Worm (Caenorhabditis elegans): ENCODE results near the gene nhr-214.

The nhr-214 gene

DNA sequence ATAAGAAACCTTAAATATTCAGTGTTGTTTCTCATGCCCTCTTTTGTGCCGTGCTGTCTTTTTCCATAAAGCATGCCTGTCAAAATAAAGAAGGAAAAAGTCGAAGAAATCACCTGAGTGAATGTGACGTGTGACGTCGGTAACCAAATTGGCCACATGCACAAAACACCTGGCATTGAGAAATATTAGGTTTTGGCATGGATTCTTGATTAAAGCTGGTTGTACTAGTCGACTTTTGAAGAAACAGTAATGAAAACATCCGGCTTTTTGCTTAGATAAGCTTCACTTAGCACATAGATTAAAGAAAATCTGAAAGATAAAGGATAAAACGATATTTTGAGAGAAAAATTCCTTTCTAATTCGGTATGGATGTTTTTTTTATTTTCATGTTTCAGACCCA, 24.3 kb upstream of the nhr-214 start:
- TF ChIP-seq aha-1 (tag) (peak; percentile 91), lin-38 (GFP tag; IDR thresholded peaks at IDR 0.05) (no peak), ztf-11 (tag; optimal IDR thresholded peaks at IDR 0.05) (no peak), egl-43 (GFP tag; IDR thresholded peaks at IDR 0.05) (no peak), lin-29 (GFP tag; IDR thresholded peaks at IDR 0.05) (no peak), hlh-30 (tag; optimal IDR thresholded peaks at IDR 0.05; ENCODE audit: insufficient read depth) (no peak)

ce11 chrX:12721429-12721828, 19.6 kb upstream of the nhr-214 start:
- TF ChIP-seq hlh-11 (tag; optimal IDR thresholded peaks at IDR 0.05) (no peak), aha-1 (tag) (peak; percentile 98), egl-27 (tag; optimal IDR thresholded peaks at IDR 0.05) (no peak), F44E2.7 (GFP tag; IDR thresholded peaks at IDR 0.05) (no peak), attf-4 (tag; optimal IDR thresholded peaks at IDR 0.05) (no peak)

DNA sequence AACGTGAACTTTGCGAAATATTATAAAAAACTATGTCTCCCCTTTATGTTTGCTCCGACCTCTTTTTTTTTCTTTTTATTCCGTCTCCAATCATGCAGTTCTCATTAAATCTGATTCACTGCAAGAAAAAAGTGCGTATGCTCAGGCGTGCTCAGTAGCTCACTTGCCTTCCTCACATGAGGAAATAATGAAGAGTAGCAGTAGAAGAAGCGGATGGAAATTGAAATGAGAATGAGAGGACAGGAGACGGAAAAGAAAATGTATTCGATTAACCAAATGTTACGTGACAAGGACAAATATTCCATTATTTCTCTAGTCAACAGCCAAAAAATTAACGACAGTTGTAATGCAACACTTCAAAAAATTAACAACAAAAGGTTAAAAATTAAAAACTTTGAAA, 11.2 kb upstream of the nhr-214 start:
- TF ChIP-seq aha-1 (tag) (peak; percentile 98), cey-2 (tag; optimal IDR thresholded peaks at IDR 0.05; ENCODE audit: borderline replicate concordance, insufficient read depth) (no peak), tra-1 (GFP tag; IDR thresholded peaks at IDR 0.05) (no peak), hif-1 (tag; optimal IDR thresholded peaks at IDR 0.05) (peak in 1 of 2 experiments; percentile 19), madf-5 (GFP tag; IDR thresholded peaks at IDR 0.05) (no peak), mdl-1 (tag; optimal IDR thresholded peaks at IDR 0.05) (no peak), R02D3.7 (tag; optimal IDR thresholded peaks at IDR 0.05) (no peak)

DNA sequence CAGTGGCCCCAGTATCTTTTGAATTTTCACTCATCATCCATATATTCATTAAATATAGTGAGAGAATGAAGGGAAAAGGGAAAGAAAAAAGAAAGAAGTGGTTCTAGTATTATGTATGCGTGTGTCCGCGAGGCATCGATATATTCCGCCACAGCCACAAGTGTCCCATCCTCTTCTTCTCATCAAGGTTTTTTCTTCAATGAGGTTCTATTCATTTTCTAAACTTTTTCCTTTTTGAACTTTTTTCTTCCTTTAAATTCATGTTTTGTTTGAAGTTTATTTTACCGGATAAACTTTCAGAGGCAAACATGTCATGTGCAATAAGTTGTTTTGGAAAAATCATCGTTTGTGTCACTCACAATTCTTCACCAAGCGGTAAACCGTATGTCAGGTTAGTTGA, 10.5 kb upstream of the nhr-214 start, which contains the start of gene rgs-2:
Gene rgs-2 (plus strand): TSS at position 301 of the 400 bp plus-strand sequence.
- no peak for TF ChIP-seq pqm-1 (tag; optimal IDR thresholded peaks at IDR 0.05)
- TF ChIP-seq php-3 (GFP tag; IDR thresholded peaks at IDR 0.05): no peak
- TF ChIP-seq fkh-10 (GFP tag; optimal IDR thresholded peaks at IDR 0.05): no peak

DNA sequence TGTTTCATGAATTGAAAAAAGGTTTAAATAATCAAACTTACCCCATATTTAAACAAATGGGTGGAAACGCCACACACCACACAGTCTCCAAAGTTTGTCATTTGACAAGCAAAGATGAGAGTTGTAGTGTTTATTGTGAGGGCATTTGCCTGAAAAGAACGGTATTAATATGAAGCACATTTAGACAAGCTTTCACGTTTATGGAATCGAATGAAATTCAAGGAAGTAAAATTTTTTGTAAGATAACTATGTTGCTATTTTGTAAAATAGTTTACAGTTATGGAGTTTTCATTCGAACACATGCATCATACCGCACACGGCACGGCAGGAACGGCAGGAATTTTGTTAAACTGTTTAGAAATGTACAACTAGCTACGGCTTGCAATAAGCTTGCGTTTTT, 2.9 kb upstream of the nhr-214 start, which contains the start of gene nhr-272:
Gene nhr-272 (minus strand): TSS at position 101 of the 400 bp plus-strand sequence.
- TF ChIP-seq hlh-11 (tag; optimal IDR thresholded peaks at IDR 0.05) (no peak), daf-19 (GFP tag; conservative IDR thresholded peaks at IDR 0.05) (no peak), hlh-30 (tag; optimal IDR thresholded peaks at IDR 0.05; ENCODE audit: insufficient read depth) (no peak), duxl-1 (tag; optimal IDR thresholded peaks at IDR 0.05; ENCODE audit: poor library complexity) (no peak), lin-13 (GFP tag; optimal IDR thresholded peaks at IDR 0.05) (no peak), tra-1 (GFP tag; IDR thresholded peaks at IDR 0.05) (no peak), attf-4 (tag; optimal IDR thresholded peaks at IDR 0.05) (no peak), jun-1 (tag; optimal IDR thresholded peaks at IDR 0.05) (no peak), Y48G9A.11 (GFP tag; IDR thresholded peaks at IDR 0.05) (no peak), dmd-8 (GFP tag; IDR thresholded peaks at IDR 0.05) (no peak), hmg-1.1 (GFP tag; IDR thresholded peaks at IDR 0.05) (no peak), spr-3 (GFP tag; optimal IDR thresholded peaks at IDR 0.05) (no peak), fos-1 (tag; optimal IDR thresholded peaks at IDR 0.05) (no peak), zip-2 (tag; optimal IDR thresholded peaks at IDR 0.05) (no peak), ceh-32 (tag; optimal IDR thresholded peaks at IDR 0.05; ENCODE audit: poor library complexity) (no peak), pqm-1 (tag; optimal IDR thresholded peaks at IDR 0.05) (no peak), php-3 (GFP tag; IDR thresholded peaks at IDR 0.05) (no peak), nhr-28 (tag; optimal IDR thresholded peaks at IDR 0.05) (no peak), zip-11 (GFP tag; IDR thresholded peaks at IDR 0.05) (no peak), mdl-1 (tag; optimal IDR thresholded peaks at IDR 0.05) (no peak)

DNA sequence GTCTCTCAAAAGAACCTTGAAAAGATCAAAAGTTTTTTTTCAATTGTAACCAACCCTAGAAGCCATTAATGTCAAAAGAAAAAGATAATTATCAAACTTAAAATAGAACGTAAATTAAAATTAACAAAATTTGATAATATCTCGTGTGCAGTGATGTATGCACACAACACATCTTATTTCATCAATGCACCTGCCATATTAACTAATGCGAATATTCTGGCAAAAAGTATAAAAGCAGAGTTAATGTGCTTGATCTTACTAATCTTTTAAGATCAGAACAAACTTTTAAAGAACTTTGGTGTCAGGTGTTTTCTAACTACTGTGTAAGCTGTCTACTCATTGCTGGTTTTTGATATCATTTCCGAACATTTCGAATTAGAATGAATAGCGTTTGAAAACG, 850 bp upstream of the nhr-214 start:
- TF ChIP-seq gei-8 (GFP tag; optimal IDR thresholded peaks at IDR 0.05) (no peak), madf-5 (GFP tag; IDR thresholded peaks at IDR 0.05) (no peak), dve-1 (tag; optimal IDR thresholded peaks at IDR 0.05; ENCODE audit: insufficient read depth) (no peak), pha-4 (GFP tag; IDR thresholded peaks at IDR 0.05) (no peak), pha-4 (tag; optimal IDR thresholded peaks at IDR 0.05) (no peak), rbr-2 (tag; optimal IDR thresholded peaks at IDR 0.05) (no peak), F26F4.8 (GFP tag; conservative IDR thresholded peaks at IDR 0.05) (no peak), daf-12 (tag; optimal IDR thresholded peaks at IDR 0.05) (no peak), saeg-2 (GFP tag; IDR thresholded peaks at IDR 0.05) (no peak), dpl-1 (GFP tag; optimal IDR thresholded peaks at IDR 0.05) (no peak), mdt-29 (GFP tag; IDR thresholded peaks at IDR 0.05) (no peak), F10B5.3 (tag; optimal IDR thresholded peaks at IDR 0.05) (no peak), ceh-32 (tag; optimal IDR thresholded peaks at IDR 0.05; ENCODE audit: poor library complexity) (no peak)

All from whole organism, L4 larva.